Fruit fly (Drosophila melanogaster) Kc167 (cell line): ENCODE measurements around the gene Proc.

Experiments
- Myc ChIP-seq: fragments of >200 bp; optimal IDR thresholded peaks from 2 replicates; lab custom pipeline; 2017; ENCODE audit warnings: missing external identifiers
- Sin3A ChIP-seq: fragments of >200 bp; optimal IDR thresholded peaks from 2 replicates; lab custom pipeline; 2018; ENCODE audit warnings: missing external identifiers
- h ChIP-seq: fragments of >200 bp; optimal IDR thresholded peaks from 3 replicates; lab custom pipeline; 2018; ENCODE audit warnings: missing external identifiers
- insv ChIP-seq: fragments of >200 bp; optimal IDR thresholded peaks from 3 replicates; lab custom pipeline; 2018; ENCODE audit warnings: missing external identifiers
- psq ChIP-seq: fragments of >200 bp; optimal IDR thresholded peaks from 2 replicates; lab custom pipeline; 2017; ENCODE audit warnings: missing external identifiers
- ttk ChIP-seq: sonication (Bioruptor generic); optimal IDR thresholded peaks from 2 replicates; lab custom pipeline; 2017; ENCODE audit warnings: missing external identifiers

dm6 chr2L:7860739-7861138 lies 10.5 kb downstream of the Proc start, which contains the start of gene TwdlE:
- TF ChIP-seq psq (lab: Kevin White, UChicago) (no peak), Sin3A (lab: Kevin White, UChicago) (no peak), insv (no peak), ttk (no peak), Myc (no peak), h (no peak)
